Worm (Caenorhabditis elegans): Measurements from ENCODE around the gene W02B8.1.
A peak's percentile ranks its signal among the peaks of the same experiment; 100 is the strongest.

Gene W02B8.1

DNA sequence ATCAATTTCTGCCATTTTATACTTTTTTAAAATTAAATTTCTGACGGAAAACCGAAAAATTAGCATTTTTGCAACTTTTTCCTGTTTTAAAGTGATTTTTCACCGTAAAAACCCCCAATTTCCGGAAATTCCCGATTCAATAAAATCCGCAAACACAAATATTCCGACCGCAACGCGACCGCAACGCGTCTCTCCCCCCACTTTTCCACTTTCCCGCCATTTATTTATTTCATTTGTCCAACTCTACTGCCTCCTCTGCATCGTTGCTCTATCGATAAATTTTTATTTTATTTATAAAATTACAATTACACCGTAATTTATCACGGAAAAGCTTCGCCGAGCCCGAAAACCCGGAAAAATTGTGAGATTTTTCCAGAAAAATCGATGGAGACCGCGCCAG, 13.6 kb downstream of the W02B8.1 start, which contains the start of gene mcd-1 (continued):
- peak; percentile 81 to 90 (median 81) for TF ChIP-seq dpl-1 (GFP tag; optimal IDR thresholded peaks at IDR 0.05)
- TF ChIP-seq nhr-76 (tag; optimal IDR thresholded peaks at IDR 0.05): no peak
- TF ChIP-seq C16A3.4 (tag; optimal IDR thresholded peaks at IDR 0.05): peak; percentile 59
- TF ChIP-seq snpc-4 (tag; optimal IDR thresholded peaks at IDR 0.05): no peak
- peak; percentile 48 for TF ChIP-seq nhr-20 (tag; optimal IDR thresholded peaks at IDR 0.05)
- TF ChIP-seq fkh-10 (GFP tag; optimal IDR thresholded peaks at IDR 0.05): peak; percentile 13
- TF ChIP-seq nhr-85 (tag): peak; percentile 69
- no peak for TF ChIP-seq nhr-84 (tag; optimal IDR thresholded peaks at IDR 0.05)
- TF ChIP-seq ceh-88 (GFP tag; IDR thresholded peaks at IDR 0.05): no peak
- TF ChIP-seq Y116A8C.19 (tag; optimal IDR thresholded peaks at IDR 0.05; ENCODE audit: borderline replicate concordance): no peak
- TF ChIP-seq sptf-1 (tag; optimal IDR thresholded peaks at IDR 0.05): no peak
- TF ChIP-seq fos-1 (tag; optimal IDR thresholded peaks at IDR 0.05): peak; percentile 5
- TF ChIP-seq rnt-1 (tag; optimal IDR thresholded peaks at IDR 0.05): no peak
- TF ChIP-seq nhr-12 (tag; optimal IDR thresholded peaks at IDR 0.05): no peak
- TF ChIP-seq ztf-4 (tag; optimal IDR thresholded peaks at IDR 0.05): no peak
- TF ChIP-seq pag-3 (tag; optimal IDR thresholded peaks at IDR 0.05; ENCODE audit: borderline replicate concordance, insufficient read depth): no peak
- TF ChIP-seq unc-62 (GFP tag; optimal IDR thresholded peaks at IDR 0.05): no peak
- no peak for TF ChIP-seq tlp-1 (tag; optimal IDR thresholded peaks at IDR 0.05)
- TF ChIP-seq egl-13 (tag; optimal IDR thresholded peaks at IDR 0.05): peak; percentile 26
- peak in 1 of 3 experiments; percentile 46 for TF ChIP-seq ceh-82 (tag; optimal IDR thresholded peaks at IDR 0.05)
- no peak for TF ChIP-seq lin-39 (tag; optimal IDR thresholded peaks at IDR 0.05)
- TF ChIP-seq grh-1 (GFP tag; IDR thresholded peaks at IDR 0.05): no peak
- peak; percentile 78 to 93 for TF ChIP-seq lin-35 (GFP tag; optimal IDR thresholded peaks at IDR 0.05)
- peak; percentile 21 for TF ChIP-seq swsn-7 (tag; optimal IDR thresholded peaks at IDR 0.05)
- TF ChIP-seq mab-9 (GFP tag; IDR thresholded peaks at IDR 0.05): no peak
- TF ChIP-seq skn-1 (tag; optimal IDR thresholded peaks at IDR 0.05): peak; percentile 43
- no peak for TF ChIP-seq lin-14 (GFP tag; optimal IDR thresholded peaks at IDR 0.05)
- TF ChIP-seq ceh-90 (tag; optimal IDR thresholded peaks at IDR 0.05): no peak
- TF ChIP-seq sup-37 (GFP tag; optimal IDR thresholded peaks at IDR 0.05): no peak
- no peak for TF ChIP-seq aha-1 (tag; optimal IDR thresholded peaks at IDR 0.05)
- TF ChIP-seq elt-3 (tag; optimal IDR thresholded peaks at IDR 0.05): peak in 1 of 6 experiments; percentile 6

DNA sequence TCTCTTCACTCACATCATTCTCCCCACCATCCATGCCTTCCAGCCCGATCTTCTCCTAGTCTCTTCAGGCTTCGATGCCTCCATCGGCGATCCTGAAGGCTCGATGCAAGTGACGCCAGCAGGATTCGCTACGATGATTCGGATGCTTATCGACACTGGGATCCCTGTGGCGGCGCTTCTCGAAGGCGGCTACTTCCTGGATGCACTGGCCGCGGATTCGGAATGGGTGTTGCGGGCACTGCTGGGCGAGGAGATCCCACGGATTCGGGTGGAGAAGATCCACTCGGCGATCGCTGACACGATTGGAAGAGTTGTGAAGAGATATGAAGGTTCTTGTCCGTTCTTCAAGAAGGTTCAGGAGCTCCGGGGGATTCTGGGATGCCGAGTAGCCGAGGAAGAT, 15.5 kb downstream of the W02B8.1 start:
- TF ChIP-seq snu-23 (GFP tag; optimal IDR thresholded peaks at IDR 0.05): no peak
- TF ChIP-seq ceh-82 (tag; optimal IDR thresholded peaks at IDR 0.05): no peak
- TF ChIP-seq fkh-10 (GFP tag; optimal IDR thresholded peaks at IDR 0.05): no peak

DNA sequence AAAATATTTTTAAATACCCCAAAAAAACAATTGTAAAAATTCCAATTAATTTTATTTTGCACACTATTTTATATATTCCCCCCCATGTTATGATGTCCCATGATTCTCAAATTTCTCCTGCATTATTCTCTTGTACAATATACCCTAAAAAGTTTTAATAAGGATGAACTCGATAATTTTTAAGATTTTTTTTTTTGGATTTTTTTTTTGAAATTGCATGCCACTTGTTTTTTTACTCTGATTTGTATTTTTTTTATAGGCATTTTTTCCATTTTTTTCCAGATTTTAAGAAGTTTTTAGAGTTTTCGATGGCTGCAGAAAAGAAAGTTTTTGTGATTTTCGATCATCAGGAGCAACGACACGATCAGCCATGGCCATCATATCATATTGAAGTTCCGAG, 19.5 kb downstream of the W02B8.1 start, which contains the start of gene hda-10:
Gene hda-10, plus strand, starts transcription at position 301 of the 400 bp plus-strand sequence.
- no peak for TF ChIP-seq nhr-85 (tag)
- no peak for TF ChIP-seq snu-23 (GFP tag; optimal IDR thresholded peaks at IDR 0.05)
- no peak for TF ChIP-seq lsy-2 (tag; optimal IDR thresholded peaks at IDR 0.05)

DNA sequence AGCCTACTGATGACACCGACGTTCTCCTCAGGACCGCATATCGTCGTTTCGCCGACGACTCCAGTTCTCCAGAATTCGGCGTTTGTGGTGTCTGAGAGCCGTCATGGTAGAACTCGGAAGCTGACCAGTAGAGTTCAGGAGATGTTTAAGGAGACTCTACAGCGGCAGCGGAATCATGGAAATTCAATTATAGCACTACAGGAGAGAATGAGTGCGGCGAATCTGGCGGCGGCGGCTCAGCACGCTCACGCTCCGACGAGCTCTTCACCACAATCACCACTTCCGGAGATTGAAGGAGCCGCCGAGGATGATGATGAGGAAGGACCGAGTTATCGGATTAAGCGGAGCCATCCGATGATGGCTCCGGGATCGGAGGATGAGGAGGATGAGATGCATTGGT, 22.3 kb downstream of the W02B8.1 start:
- TF ChIP-seq nhr-76 (tag; optimal IDR thresholded peaks at IDR 0.05) (no peak), ama-1 (optimal IDR thresholded peaks at IDR 0.05) (no peak), nhr-19 (GFP tag; conservative IDR thresholded peaks at IDR 0.05) (no peak), ces-1 (GFP tag; optimal IDR thresholded peaks at IDR 0.05) (no peak), F16B12.6 (tag; optimal IDR thresholded peaks at IDR 0.05) (no peak), mab-9 (GFP tag; IDR thresholded peaks at IDR 0.05) (no peak), swsn-7 (tag; optimal IDR thresholded peaks at IDR 0.05) (no peak), fkh-10 (GFP tag; optimal IDR thresholded peaks at IDR 0.05) (no peak), C04F5.9 (tag; optimal IDR thresholded peaks at IDR 0.05) (no peak), fkh-8 (tag; optimal IDR thresholded peaks at IDR 0.05) (no peak), irx-1 (tag; optimal IDR thresholded peaks at IDR 0.05) (no peak), efl-1 (optimal IDR thresholded peaks at IDR 0.05) (no peak), efl-1 (GFP tag; optimal IDR thresholded peaks at IDR 0.05 in 1 of 2) (no peak), hlh-17 (GFP tag; optimal IDR thresholded peaks at IDR 0.05; ENCODE audit: borderline replicate concordance) (no peak)

All from whole organism, L1 larva.